Fruit fly (Drosophila melanogaster) whole organism, prepupa: Measurements from ENCODE around the gene pasi1.

Experiments used
- CG32006 ChIP-seq: fragments of 200-800 bp; sonication (Bioruptor generic); optimal IDR thresholded peaks from 3 replicates; lab custom pipeline; 2017; ENCODE audit warnings: missing biosample characterization, mild to moderate bottlenecking, missing genetic modification characterization
- CG6276 ChIP-seq: fragments of 200-800 bp; sonication (Bioruptor generic); optimal IDR thresholded peaks from 2 replicates; lab custom pipeline; 2017; ENCODE audit warnings: missing biosample characterization, mild to moderate bottlenecking, missing genetic modification characterization
- Eip93F ChIP-seq: fragments of 200-800 bp; sonication (Bioruptor generic); optimal IDR thresholded peaks from 2 replicates; lab custom pipeline; 2016; ENCODE audit warnings: missing biosample characterization, mild to moderate bottlenecking, missing genetic modification characterization
- Ets96B ChIP-seq: fragments of 200-800 bp; optimal IDR thresholded peaks from 2 replicates; lab custom pipeline; 2019; ENCODE audit warnings: missing biosample characterization, mild to moderate bottlenecking, missing genetic modification characterization, moderate library complexity
- Hr38 ChIP-seq: sonication (Bioruptor generic); optimal IDR thresholded peaks from 2 replicates; lab custom pipeline; 2016; ENCODE audit warnings: missing biosample characterization, missing genetic modification characterization

DNA sequence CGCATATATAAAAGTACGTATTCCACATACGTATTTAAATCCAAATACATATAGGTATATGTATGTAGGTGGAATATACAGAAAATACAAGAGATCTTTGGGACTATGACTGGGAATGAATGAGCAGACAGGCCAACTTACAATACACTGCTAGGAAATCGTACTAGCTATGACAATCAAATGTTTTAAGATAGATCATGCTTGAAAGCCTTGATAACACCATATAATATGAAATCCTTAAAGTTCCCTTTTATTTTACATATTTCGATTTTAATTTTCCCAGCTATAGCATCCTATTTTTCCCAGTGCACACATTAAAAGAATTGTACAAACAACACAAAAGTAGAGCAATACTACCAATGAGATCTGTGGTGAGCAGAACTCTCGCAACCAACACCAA lies 13.5 kb upstream of the pasi1 start:
- TF ChIP-seq CG32006 (GFP tag; lab: Kevin White, UChicago) (peak; percentile 56), Hr38 (GFP tag; lab: Kevin White, UChicago) (no peak), Ets96B (peak; percentile 41), CG6276 (GFP tag; lab: Kevin White, UChicago) (peak; percentile 75), Eip93F (GFP tag; lab: Kevin White, UChicago) (no peak)
